Fruit fly (Drosophila melanogaster) whole organism, embryonic: ENCODE results near the gene CG11617.

Experiments
- CG10366 ChIP-seq: fragments of 200-800 bp; sonication (Bioruptor generic); IDR thresholded peaks from 2 replicates; pipeline ENCODE4 v1.3.6; 2022; ENCODE audit warnings: missing biosample characterization, missing genetic modification characterization
- CG11504 ChIP-seq: fragments of 200-800 bp; sonication (Bioruptor generic); optimal IDR thresholded peaks from 3 replicates; lab custom pipeline; 2019; ENCODE audit warnings: missing biosample characterization, mild to moderate bottlenecking, missing genetic modification characterization, moderate library complexity
- CG12104 ChIP-seq: fragments of 200-800 bp; sonication (Bioruptor generic); optimal IDR thresholded peaks from 3 replicates; lab custom pipeline; 2016; ENCODE audit warnings: missing biosample characterization, missing genetic modification characterization
- CG12391 ChIP-seq: fragments of 200-800 bp; sonication (Bioruptor generic); optimal IDR thresholded peaks from 3 replicates; lab custom pipeline; 2018; ENCODE audit warnings: missing biosample characterization, mild to moderate bottlenecking, missing genetic modification characterization, moderate library complexity
- CG1647 ChIP-seq: fragments of 200-800 bp; sonication (Bioruptor generic); optimal IDR thresholded peaks from 3 replicates; lab custom pipeline; 2016; ENCODE audit warnings: missing biosample characterization, missing genetic modification characterization
- CG18011 ChIP-seq: fragments of 200-800 bp; sonication (Bioruptor generic); optimal IDR thresholded peaks from 2 replicates; lab custom pipeline; 2017; ENCODE audit warnings: missing biosample characterization, missing genetic modification characterization, mild to moderate bottlenecking, moderate library complexity, missing genotype
- CG2712 ChIP-seq: fragments of 200-800 bp; optimal IDR thresholded peaks from 3 replicates; lab custom pipeline; 2019; ENCODE audit warnings: missing biosample characterization, mild to moderate bottlenecking, missing genetic modification characterization, moderate library complexity
- CG30403 ChIP-seq: fragments of 200-800 bp; sonication (Bioruptor generic); optimal IDR thresholded peaks from 3 replicates; lab custom pipeline; 2016; ENCODE audit warnings: missing biosample characterization, missing genetic modification characterization
- CG31441 ChIP-seq: fragments of 200-800 bp; sonication (Bioruptor generic); IDR thresholded peaks from 2 replicates; pipeline ENCODE4 v1.3.6; 2022; ENCODE audit warnings: missing biosample characterization, missing genetic modification characterization
- CG32767 ChIP-seq: fragments of 200-800 bp; sonication (Bioruptor generic); IDR thresholded peaks from 2 replicates; pipeline ENCODE4 v1.3.6; 2022; ENCODE audit warnings: missing biosample characterization, missing genetic modification characterization
- CG33557 ChIP-seq: fragments of 200-800 bp; sonication (Bioruptor generic); optimal IDR thresholded peaks from 2 replicates; lab custom pipeline; 2019; ENCODE audit warnings: missing biosample characterization, mild to moderate bottlenecking, missing genetic modification characterization, moderate library complexity
- CG34376 ChIP-seq: fragments of 200-800 bp; sonication (Bioruptor generic); optimal IDR thresholded peaks from 2 replicates; lab custom pipeline; 2018; ENCODE audit warnings: missing biosample characterization, mild to moderate bottlenecking, missing genetic modification characterization
- CG3726 ChIP-seq: fragments of 200-800 bp; sonication (Bioruptor generic); IDR thresholded peaks from 3 replicates; pipeline ENCODE4, ENCODE4 v1.3.6; 2022; ENCODE audit warnings: missing biosample characterization, missing genetic modification characterization
- CG4707 ChIP-seq: fragments of 200-800 bp; sonication (Bioruptor generic); optimal IDR thresholded peaks from 2 replicates; lab custom pipeline; 2018; ENCODE audit warnings: missing biosample characterization, mild to moderate bottlenecking, missing genetic modification characterization, moderate library complexity
- CG4730 ChIP-seq: fragments of 200-800 bp; sonication (Bioruptor generic); IDR thresholded peaks from 2 replicates; pipeline ENCODE4 v1.3.6; 2022; ENCODE audit warnings: missing biosample characterization, missing genetic modification characterization
- CG6175 ChIP-seq: fragments of 200-800 bp; sonication (Bioruptor generic); IDR thresholded peaks from 3 replicates; pipeline ENCODE4 v1.3.6; 2022; ENCODE audit warnings: missing biosample characterization, missing genetic modification characterization
- CG6813 ChIP-seq: fragments of 200-800 bp; sonication (Bioruptor generic); optimal IDR thresholded peaks from 2 replicates; lab custom pipeline; 2017; ENCODE audit warnings: missing biosample characterization, missing genetic modification characterization, mild to moderate bottlenecking, moderate library complexity, missing genetic modification reagents
- CG7357 ChIP-seq: fragments of 200-800 bp; sonication (Bioruptor generic); IDR thresholded peaks from 3 replicates; pipeline ENCODE4 v1.3.6; 2022; ENCODE audit warnings: missing biosample characterization, missing genetic modification characterization
- CG7839 ChIP-seq: fragments of 200-800 bp; sonication (Bioruptor generic); optimal IDR thresholded peaks from 3 replicates; lab custom pipeline; 2018; ENCODE audit warnings: missing biosample characterization, mild to moderate bottlenecking, missing genetic modification characterization, moderate library complexity
- CG7963 ChIP-seq: fragments of 200-800 bp; sonication (Bioruptor generic); IDR thresholded peaks from 3 replicates; pipeline ENCODE4 v1.3.6; 2022; ENCODE audit warnings: missing biosample characterization, missing genetic modification characterization; ENCODE audit not compliant: partially characterized antibody
- CG9932 ChIP-seq: fragments of 200-800 bp; sonication (Bioruptor generic); IDR thresholded peaks from 2 replicates; pipeline ENCODE4 v1.3.6; 2022; ENCODE audit warnings: missing biosample characterization, missing genetic modification characterization
- CHES-1-like ChIP-seq: fragments of 200-800 bp; sonication (Bioruptor generic); optimal IDR thresholded peaks from 2 replicates; lab custom pipeline; 2016; ENCODE audit warnings: missing biosample characterization, missing genetic modification characterization
- Dbx ChIP-seq: fragments of 200-800 bp; sonication (Bioruptor generic); IDR thresholded peaks from 3 replicates; pipeline ENCODE4 v1.3.6; 2022; ENCODE audit warnings: missing biosample characterization, missing genetic modification characterization
- Dek ChIP-seq: fragments of 200-800 bp; sonication (Bioruptor generic); optimal IDR thresholded peaks from 3 replicates; lab custom pipeline; 2019; ENCODE audit warnings: missing biosample characterization, mild to moderate bottlenecking, missing genetic modification characterization, moderate library complexity
- Dip3 ChIP-seq: fragments of 200-800 bp; sonication (Bioruptor generic); optimal IDR thresholded peaks from 3 replicates; lab custom pipeline; 2016; ENCODE audit warnings: missing biosample characterization, missing genetic modification characterization
- Hand ChIP-seq: fragments of 200-800 bp; sonication (Bioruptor generic); optimal IDR thresholded peaks from 2 replicates; lab custom pipeline; 2017; ENCODE audit warnings: mild to moderate bottlenecking, missing biosample characterization, missing genetic modification reagents, missing genetic modification characterization
- Lim3 ChIP-seq: fragments of 200-800 bp; sonication (Bioruptor generic); IDR thresholded peaks from 2 replicates; pipeline ENCODE4 v1.3.6; 2022; ENCODE audit warnings: missing biosample characterization, missing genetic modification characterization
- NFAT ChIP-seq: fragments of 200-800 bp; sonication (Bioruptor generic); IDR thresholded peaks from 2 replicates; pipeline ENCODE4 v1.3.6; 2022; ENCODE audit warnings: missing biosample characterization, missing genetic modification characterization
- Nf-YB ChIP-seq: fragments of 200-800 bp; sonication (Bioruptor generic); optimal IDR thresholded peaks from 3 replicates; lab custom pipeline; 2019; ENCODE audit warnings: missing biosample characterization, mild to moderate bottlenecking, missing genetic modification characterization, moderate library complexity
- Nf-YC ChIP-seq: fragments of 200-800 bp; optimal IDR thresholded peaks from 3 replicates; lab custom pipeline; 2019; ENCODE audit warnings: missing biosample characterization, mild to moderate bottlenecking, missing genetic modification characterization, moderate library complexity
- Sry-δ ChIP-seq: fragments of 200-800 bp; sonication (Bioruptor generic); optimal IDR thresholded peaks from 2 replicates; lab custom pipeline; 2016; ENCODE audit warnings: missing biosample characterization, missing genetic modification characterization
- Ssrp ChIP-seq: fragments of 200-800 bp; sonication (Bioruptor generic); optimal IDR thresholded peaks from 2 replicates; lab custom pipeline; 2018; ENCODE audit warnings: missing biosample characterization, mild to moderate bottlenecking, missing genetic modification characterization, moderate library complexity
- Xbp1 ChIP-seq: fragments of 200-800 bp; sonication (Bioruptor generic); optimal IDR thresholded peaks from 3 replicates; lab custom pipeline; 2016; ENCODE audit warnings: missing biosample characterization, mild to moderate bottlenecking, missing genetic modification characterization
- az2 ChIP-seq: fragments of 200-800 bp; sonication (Bioruptor generic); optimal IDR thresholded peaks from 3 replicates; lab custom pipeline; 2016; ENCODE audit warnings: missing biosample characterization, missing genetic modification characterization
- ci ChIP-seq: fragments of 200-800 bp; sonication (Bioruptor generic); IDR thresholded peaks from 3 replicates; pipeline ENCODE4 v1.3.6; 2022; ENCODE audit warnings: missing biosample characterization, missing genetic modification characterization
- corto ChIP-seq: fragments of 200-800 bp; sonication (Bioruptor generic); optimal IDR thresholded peaks from 2 replicates; lab custom pipeline; 2016; ENCODE audit warnings: missing biosample characterization, mild to moderate bottlenecking, missing genetic modification characterization, moderate library complexity
- cwo ChIP-seq: fragments of 200-800 bp; sonication (Bioruptor generic); optimal IDR thresholded peaks from 3 replicates; lab custom pipeline; 2017; ENCODE audit warnings: missing biosample characterization, missing genetic modification characterization, mild to moderate bottlenecking, moderate library complexity, missing genetic modification reagents
- disco-r ChIP-seq: fragments of 200-800 bp; sonication (Bioruptor generic); optimal IDR thresholded peaks from 2 replicates; lab custom pipeline; 2016; ENCODE audit warnings: missing biosample characterization, missing genetic modification characterization
- dysf ChIP-seq: fragments of 200-800 bp; sonication (Bioruptor generic); IDR thresholded peaks from 3 replicates; pipeline ENCODE4 v1.3.6; 2022; ENCODE audit warnings: missing biosample characterization, missing genetic modification characterization
- insv ChIP-seq, 2 experiments: fragments of 200-800 bp; sonication (Bioruptor generic); optimal IDR thresholded peaks; 3 replicates each; lab custom pipeline; 2016 to 2018; ENCODE audit warnings: missing biosample characterization in 2 of 2, missing genetic modification characterization in 2 of 2
- lilli ChIP-seq: fragments of 200-800 bp; sonication (Bioruptor generic); optimal IDR thresholded peaks from 3 replicates; lab custom pipeline; 2016; ENCODE audit warnings: missing biosample characterization, missing genetic modification characterization
- nom ChIP-seq: fragments of 200-800 bp; sonication (Bioruptor generic); optimal IDR thresholded peaks from 2 replicates; lab custom pipeline; 2017; ENCODE audit warnings: missing biosample characterization, missing genetic modification characterization, mild to moderate bottlenecking, moderate library complexity, missing genetic modification reagents
- onecut ChIP-seq: fragments of 200-800 bp; sonication (Bioruptor generic); IDR thresholded peaks from 2 replicates; pipeline ENCODE4 v1.3.6; 2022; ENCODE audit warnings: missing biosample characterization, missing genetic modification characterization
- pita ChIP-seq: fragments of 200-800 bp; sonication (Bioruptor generic); optimal IDR thresholded peaks from 2 replicates; lab custom pipeline; 2017; ENCODE audit warnings: missing biosample characterization, mild to moderate bottlenecking, missing genetic modification characterization
- shn ChIP-seq: fragments of 200-800 bp; sonication (Bioruptor generic); optimal IDR thresholded peaks from 3 replicates; lab custom pipeline; 2016; ENCODE audit warnings: missing biosample characterization, missing genetic modification characterization
- slbo ChIP-seq: fragments of 200-800 bp; sonication (Bioruptor generic); IDR thresholded peaks from 2 replicates; pipeline ENCODE4 v1.3.6; 2022; ENCODE audit warnings: missing biosample characterization, missing genetic modification characterization
- slou ChIP-seq: fragments of 200-800 bp; sonication (Bioruptor generic); optimal IDR thresholded peaks from 3 replicates; lab custom pipeline; 2016; ENCODE audit warnings: missing biosample characterization, missing genetic modification characterization
- sna ChIP-seq: fragments of 200-800 bp; sonication (Bioruptor generic); IDR thresholded peaks from 2 replicates; pipeline ENCODE4 v1.3.6; 2022; ENCODE audit warnings: missing biosample characterization, missing genetic modification characterization; ENCODE audit not compliant: partially characterized antibody
- tgo ChIP-seq: fragments of 200-800 bp; sonication (Bioruptor generic); IDR thresholded peaks from 3 replicates; pipeline ENCODE4 v1.3.6; 2022; ENCODE audit warnings: missing biosample characterization, missing genetic modification characterization
- twi ChIP-seq: fragments of 200-800 bp; optimal IDR thresholded peaks from 2 replicates; lab custom pipeline; 2019; ENCODE audit warnings: missing biosample characterization, mild to moderate bottlenecking, missing genetic modification characterization, moderate library complexity
- tx ChIP-seq: fragments of 200-800 bp; sonication (Bioruptor generic); optimal IDR thresholded peaks from 2 replicates; lab custom pipeline; 2016; ENCODE audit warnings: missing biosample characterization, missing genetic modification characterization

Gene CG11617

dm6 chr2L:223351-223750, 16.3 kb upstream of the CG11617 start (continued):
- TF ChIP-seq Ssrp, result peak; percentile 87
- TF ChIP-seq CG6175 (GFP tag; lab: Robert Waterston, UW), result no peak
- peak; percentile 81 for TF ChIP-seq CG4730 (GFP tag; lab: Robert Waterston, UW)
- TF ChIP-seq slou (GFP tag; lab: Kevin White, UChicago), result peak; percentile 74
- TF ChIP-seq Xbp1 (GFP tag; lab: Kevin White, UChicago), result peak; percentile 88
- peak; percentile 74 for TF ChIP-seq shn (GFP tag; lab: Kevin White, UChicago)
- TF ChIP-seq CG6813 (GFP tag; lab: Kevin White, UChicago), result peak; percentile 82
- peak; percentile 86 for TF ChIP-seq dysf (GFP tag; lab: Robert Waterston, UW)
- TF ChIP-seq Lim3, result 0 out of 2 replicates have a peak, but pooled peaks have one; percentile 16
- peak; percentile 67 for TF ChIP-seq CG18011
- peak; percentile 61 for TF ChIP-seq Nf-YB
- peak; percentile 40; the same call in 2 of the 3 replicates for TF ChIP-seq Dbx (GFP tag; lab: Robert Waterston, UW)
- peak; percentile 84 for TF ChIP-seq CG7839
- TF ChIP-seq CG33557 (GFP tag; lab: Kevin White, UChicago), result peak; percentile 72
- peak; percentile 80 for TF ChIP-seq slbo
- peak; percentile 88 for TF ChIP-seq CG30403 (GFP tag; lab: Kevin White, UChicago)
- TF ChIP-seq Dek (tag; lab: Kevin White, UChicago), result peak; percentile 63
- peak; percentile 85 for TF ChIP-seq tgo (GFP tag; lab: Robert Waterston, UW)
- peak; percentile 85 for TF ChIP-seq lilli
- no peak for TF ChIP-seq CG34376
- TF ChIP-seq insv (GFP tag; optimal IDR thresholded peaks at IDR 0.05; lab: Kevin White, UChicago), result peak in 1 of 2 experiments; percentile 70
- TF ChIP-seq CG31441 (GFP tag; lab: Robert Waterston, UW), result peak; percentile 92
- TF ChIP-seq CG7357 (GFP tag; lab: Robert Waterston, UW), result peak; percentile 74
- TF ChIP-seq CG2712 (tag; lab: Kevin White, UChicago), result peak; percentile 93
- TF ChIP-seq CHES-1-like (GFP tag; lab: Kevin White, UChicago), result peak; percentile 72
- no peak for TF ChIP-seq CG7963 (GFP tag; lab: Robert Waterston, UW)
- peak; percentile 67 for TF ChIP-seq Dip3 (GFP tag; lab: Kevin White, UChicago)
- TF ChIP-seq sna, result no peak
- peak; percentile 77 for TF ChIP-seq corto (GFP tag; lab: Kevin White, UChicago)
- TF ChIP-seq CG10366 (GFP tag; lab: Robert Waterston, UW), result peak; percentile 87
- TF ChIP-seq twi, result peak; percentile 11
- TF ChIP-seq az2 (GFP tag; lab: Kevin White, UChicago), result peak; percentile 87
- peak; percentile 90 for TF ChIP-seq CG12391 (tag; lab: Kevin White, UChicago)
- peak; percentile 88 for TF ChIP-seq CG1647 (GFP tag; lab: Kevin White, UChicago)
- TF ChIP-seq disco-r (GFP tag; lab: Kevin White, UChicago), result peak; percentile 73
- TF ChIP-seq Nf-YC, result no peak
- no peak for TF ChIP-seq pita
- TF ChIP-seq CG3726 (GFP tag; lab: Robert Waterston, UW), result peak; percentile 91
- peak; percentile 39; the same call in 1 of the 2 replicates for TF ChIP-seq CG9932 (GFP tag; lab: Robert Waterston, UW)
- peak; percentile 9 for TF ChIP-seq Hand (GFP tag; lab: Kevin White, UChicago)
- TF ChIP-seq CG32767 (GFP tag; lab: Robert Waterston, UW), result peak; percentile 69
- TF ChIP-seq CG11504 (tag; lab: Kevin White, UChicago), result peak; percentile 87
- TF ChIP-seq cwo (GFP tag; lab: Kevin White, UChicago), result peak; percentile 54
- peak; percentile 52 for TF ChIP-seq onecut (GFP tag; lab: Robert Waterston, UW)
- peak; percentile 45 for TF ChIP-seq Sry-δ (GFP tag; lab: Kevin White, UChicago)
- TF ChIP-seq CG4707 (GFP tag; lab: Kevin White, UChicago), result peak; percentile 98
- peak; percentile 51; the same call in 1 of the 2 replicates for TF ChIP-seq NFAT
- TF ChIP-seq ci (GFP tag; lab: Robert Waterston, UW), result peak; percentile 97
- TF ChIP-seq tx, result peak; percentile 65
- peak; percentile 52 for TF ChIP-seq CG12104 (GFP tag; lab: Kevin White, UChicago)
- peak; percentile 63 for TF ChIP-seq nom
